Worm (Caenorhabditis elegans) whole organism, L3 larva: ENCODE results near the gene lelo-3.
A peak's percentile ranks its signal among the peaks of the same experiment; 100 is the strongest.

ENCODE experiments used
- aly-2 ChIP-seq: fragments of 150-350 bp; optimal IDR thresholded peaks from 2 replicates; lab custom pipeline; 2014; ENCODE audit warnings: missing biosample characterization, missing genetic modification characterization
- ama-1 ChIP-seq: fragments of 150-350 bp; optimal IDR thresholded peaks from 2 replicates; lab custom pipeline; 2018
- ceh-16 ChIP-seq: sonication (generic microtip); optimal IDR thresholded peaks from 2 replicates; lab custom pipeline; 2017; ENCODE audit warnings: missing biosample characterization, missing genetic modification characterization
- ceh-28 ChIP-seq: fragments of 150-350 bp; optimal IDR thresholded peaks from 2 replicates; lab custom pipeline; 2014; ENCODE audit warnings: missing biosample characterization, missing genetic modification reagents, missing genetic modification characterization
- ceh-9 ChIP-seq: sonication (generic microtip); optimal IDR thresholded peaks from 2 replicates; lab custom pipeline; 2018; ENCODE audit warnings: missing biosample characterization, missing genetic modification characterization
- daf-12 ChIP-seq: fragments of 150-350 bp; optimal IDR thresholded peaks from 2 replicates; lab custom pipeline; 2014; ENCODE audit warnings: missing biosample characterization, missing genetic modification reagents, missing genetic modification characterization
- elt-1 ChIP-seq: fragments of 150-350 bp; optimal IDR thresholded peaks from 2 replicates; lab custom pipeline; 2014; ENCODE audit warnings: missing biosample characterization, missing genetic modification characterization
- elt-2 ChIP-seq: sonication (generic microtip); optimal IDR thresholded peaks from 2 replicates; lab custom pipeline; 2016; ENCODE audit warnings: missing genetic modification reagents, mild to moderate bottlenecking, missing genetic modification characterization, missing compliant biosample characterization
- fkh-10 ChIP-seq: sonication (generic microtip); optimal IDR thresholded peaks from 2 replicates; lab custom pipeline; 2017; ENCODE audit warnings: missing biosample characterization, missing genetic modification reagents, missing genetic modification characterization
- hmg-11 ChIP-seq: sonication (generic microtip); optimal IDR thresholded peaks from 2 replicates; lab custom pipeline; 2016; ENCODE audit warnings: missing genetic modification characterization, missing compliant biosample characterization
- jun-1 ChIP-seq: fragments of 150-350 bp; optimal IDR thresholded peaks from 2 replicates; lab custom pipeline; 2014; ENCODE audit warnings: missing biosample characterization, missing genetic modification reagents, missing genetic modification characterization
- lin-39 ChIP-seq: fragments of 150-350 bp; optimal IDR thresholded peaks from 2 replicates; lab custom pipeline; 2018; ENCODE audit warnings: missing biosample characterization, missing genetic modification reagents, missing genetic modification characterization
- mdl-1 ChIP-seq: fragments of 150-350 bp; optimal IDR thresholded peaks from 2 replicates; lab custom pipeline; 2014; ENCODE audit warnings: missing biosample characterization, missing genetic modification characterization
- mml-1 ChIP-seq: fragments of 150-350 bp; sonication (generic microtip); optimal IDR thresholded peaks from 3 replicates; lab custom pipeline; 2014; ENCODE audit warnings: missing biosample characterization, missing genetic modification characterization
- nfya-1 ChIP-seq: sonication (generic microtip); optimal IDR thresholded peaks from 2 replicates; lab custom pipeline; 2017; ENCODE audit warnings: missing genetic modification characterization, mild to moderate bottlenecking, missing compliant biosample characterization, antibody characterized with exemption, moderate library complexity; ENCODE audit not compliant: insufficient read depth
- nhr-11 ChIP-seq: fragments of 150-350 bp; optimal IDR thresholded peaks from 2 replicates; lab custom pipeline; 2014; ENCODE audit warnings: missing biosample characterization, missing genetic modification characterization
- nhr-12 ChIP-seq: fragments of 150-350 bp; optimal IDR thresholded peaks from 2 replicates; lab custom pipeline; 2014; ENCODE audit warnings: missing biosample characterization, missing genetic modification characterization
- nhr-23 ChIP-seq: fragments of 150-350 bp; optimal IDR thresholded peaks from 2 replicates; lab custom pipeline; 2014; ENCODE audit warnings: missing biosample characterization, missing genetic modification reagents, missing genetic modification characterization
- nhr-25 ChIP-seq: sonication (generic microtip); optimal IDR thresholded peaks from 2 replicates; lab custom pipeline; 2017; ENCODE audit warnings: missing biosample characterization, missing genetic modification characterization
- nhr-76 ChIP-seq: fragments of 150-350 bp; sonication (generic microtip); optimal IDR thresholded peaks from 5 replicates; lab custom pipeline; 2014; ENCODE audit warnings: missing biosample characterization, missing genetic modification characterization
- pha-4 ChIP-seq: fragments of 150-350 bp; optimal IDR thresholded peaks from 2 replicates; lab custom pipeline; 2014; ENCODE audit warnings: missing biosample characterization, missing genetic modification reagents, missing genetic modification characterization
- pqm-1 ChIP-seq: fragments of 150-350 bp; optimal IDR thresholded peaks from 2 replicates; lab custom pipeline; 2017; ENCODE audit warnings: missing biosample characterization, missing genetic modification characterization, inconsistent platforms
- skn-1 ChIP-seq: fragments of 150-350 bp; optimal IDR thresholded peaks from 2 replicates; lab custom pipeline; 2014; ENCODE audit warnings: missing biosample characterization, missing genetic modification characterization
- snpc-4 ChIP-seq: fragments of 150-350 bp; optimal IDR thresholded peaks from 2 replicates; lab custom pipeline; 2014; ENCODE audit warnings: missing biosample characterization, missing genetic modification characterization
- tbx-2 ChIP-seq: sonication (generic microtip); optimal IDR thresholded peaks from 2 replicates; lab custom pipeline; 2016; ENCODE audit warnings: mild to moderate bottlenecking, missing genetic modification characterization, missing compliant biosample characterization
- unc-39 ChIP-seq: sonication (generic microtip); optimal IDR thresholded peaks from 4 replicates; lab custom pipeline; 2017; ENCODE audit warnings: missing biosample characterization, missing genetic modification characterization
- unc-62 ChIP-seq: fragments of 150-350 bp; sonication (generic microtip); optimal IDR thresholded peaks from 4 replicates; lab custom pipeline; 2014; ENCODE audit warnings: missing biosample characterization, missing genetic modification reagents, missing genetic modification characterization
- zag-1 ChIP-seq: fragments of 150-350 bp; optimal IDR thresholded peaks from 2 replicates; lab custom pipeline; 2014; ENCODE audit warnings: missing biosample characterization, missing genetic modification characterization
- ztf-11 ChIP-seq: fragments of 150-350 bp; optimal IDR thresholded peaks from 2 replicates; lab custom pipeline; 2014; ENCODE audit warnings: missing biosample characterization, missing genetic modification characterization

lelo-3 gene

ce11 chrX:6022469-6022868 is at the start of gene lelo-3:
Gene lelo-3 (minus strand): TSS chrX:6022569.
- TF ChIP-seq unc-62, result no peak
- TF ChIP-seq nhr-11 (tag; lab: Kevin White, UChicago), result no peak
- no peak for TF ChIP-seq daf-12 (tag; lab: Kevin White, UChicago)
- no peak for TF ChIP-seq tbx-2 (tag; lab: Kevin White, UChicago)
- TF ChIP-seq ceh-28 (tag; lab: Kevin White, UChicago), result no peak
- TF ChIP-seq elt-1 (tag; lab: Kevin White, UChicago), result no peak
- TF ChIP-seq nfya-1 (tag; lab: Kevin White, UChicago), result no peak
- TF ChIP-seq nhr-25, result no peak
- TF ChIP-seq unc-39 (tag; lab: Kevin White, UChicago), result no peak
- no peak for TF ChIP-seq ceh-9 (tag; lab: Kevin White, UChicago)
- no peak for TF ChIP-seq fkh-10 (GFP tag; lab: Kevin White, UChicago)
- TF ChIP-seq hmg-11 (tag; lab: Kevin White, UChicago), result no peak
- no peak for TF ChIP-seq ceh-16 (tag; lab: Kevin White, UChicago)
- TF ChIP-seq lin-39 (tag; lab: Kevin White, UChicago), result no peak
- no peak for TF ChIP-seq zag-1

- TF ChIP-seq nhr-12 (tag; lab: Kevin White, UChicago) (no peak), nhr-23 (tag; lab: Kevin White, UChicago) (peak; percentile 79)
Measured at ce11 chrX:6066618-6067017, 44.2 kb upstream of the lelo-3 start.

- TF ChIP-seq nhr-25, result peak; percentile 13
- TF ChIP-seq mdl-1 (tag; lab: Kevin White, UChicago), result no peak
- no peak for TF ChIP-seq nhr-23 (tag; lab: Kevin White, UChicago)
Measured at ce11 chrX:6065936-6066452, 43.6 kb upstream of the lelo-3 start, which contains the start of gene ptr-4. Gene ptr-4 (minus strand): TSS chrX:6065986.

ce11 chrX:6064385-6064784 is 42.0 kb upstream of the lelo-3 start:
- TF ChIP-seq nhr-23 (tag; lab: Kevin White, UChicago), result peak; percentile 63
- TF ChIP-seq ztf-11 (tag; lab: Kevin White, UChicago), result no peak
- peak; percentile 50 for TF ChIP-seq nhr-25
- TF ChIP-seq unc-62, result no peak
- no peak for TF ChIP-seq nhr-76 (tag; lab: Kevin White, UChicago)
- TF ChIP-seq snpc-4, result no peak
- TF ChIP-seq ama-1 (lab: Kevin White, UChicago), result no peak

- TF ChIP-seq pqm-1, result peak; percentile 55
- TF ChIP-seq skn-1, result peak; percentile 2
- TF ChIP-seq elt-2, result peak; percentile 98
- peak; percentile 15 for TF ChIP-seq jun-1 (tag; lab: Kevin White, UChicago)
- TF ChIP-seq nhr-76 (tag; lab: Kevin White, UChicago), result no peak
- no peak for TF ChIP-seq mdl-1 (tag; lab: Kevin White, UChicago)
- TF ChIP-seq, all 47 proteins: peak for 4
Measured at ce11 chrX:6059163-6059782, 36.9 kb upstream of the lelo-3 start.

ce11 chrX:6057580-6058305 is 35.4 kb upstream of the lelo-3 start, which contains the start of gene gln-1:
Gene gln-1 (plus strand): TSS chrX:6058255.
- TF ChIP-seq mml-1 (tag; lab: Kevin White, UChicago), result no peak
- peak; percentile 87 for TF ChIP-seq pqm-1
- TF ChIP-seq elt-2, result peak; percentile 87
- TF ChIP-seq ceh-28 (tag; lab: Kevin White, UChicago), result no peak
- no peak for TF ChIP-seq aly-2
- TF ChIP-seq tbx-2 (tag; lab: Kevin White, UChicago), result no peak
- TF ChIP-seq pha-4 (tag; lab: Kevin White, UChicago), result peak; percentile 64
- TF ChIP-seq jun-1 (tag; lab: Kevin White, UChicago), result peak; percentile 47
- peak; percentile 8 for TF ChIP-seq nfya-1 (tag; lab: Kevin White, UChicago)
